Worm (Caenorhabditis elegans) whole organism, late embryonic: Measurements from ENCODE around the gene H43I07.4.
A peak's percentile ranks its signal among the peaks of the same experiment; 100 is the strongest.

ENCODE experiments used
- C08G9.2 ChIP-seq: sonication (generic microtip); optimal IDR thresholded peaks from 2 replicates; lab custom pipeline; 2016; ENCODE audit warnings: mild to moderate bottlenecking, missing genetic modification characterization, moderate library complexity, missing compliant biosample characterization
- C38D4.7 ChIP-seq: fragments of 200-800 bp; sonication (Bioruptor generic); optimal IDR thresholded peaks from 2 replicates; lab custom pipeline; 2018; ENCODE audit warnings: mild to moderate bottlenecking, missing genetic modification characterization, moderate library complexity, missing compliant biosample characterization
- K02D7.2 ChIP-seq: sonication (generic microtip); optimal IDR thresholded peaks from 2 replicates; lab custom pipeline; 2017; ENCODE audit warnings: mild to moderate bottlenecking, missing genetic modification characterization, missing compliant biosample characterization
- Y22D7AL.16 ChIP-seq: sonication (generic microtip); optimal IDR thresholded peaks from 2 replicates; lab custom pipeline; 2016; ENCODE audit warnings: missing genetic modification characterization, missing compliant biosample characterization
- ahr-1 ChIP-seq: sonication (generic microtip); optimal IDR thresholded peaks from 2 replicates; lab custom pipeline; 2016; ENCODE audit warnings: missing genetic modification characterization, missing compliant biosample characterization
- ama-1 ChIP-seq: fragments of 150-350 bp; optimal IDR thresholded peaks from 2 replicates; lab custom pipeline; 2014
- ceh-14 ChIP-seq: sonication (generic microtip); optimal IDR thresholded peaks from 2 replicates; lab custom pipeline; 2016; ENCODE audit warnings: missing genotype, missing genetic modification characterization, missing compliant biosample characterization
- ceh-18 ChIP-seq: sonication (generic microtip); optimal IDR thresholded peaks from 2 replicates; lab custom pipeline; 2016; ENCODE audit warnings: missing genetic modification characterization, missing compliant biosample characterization
- ceh-2 ChIP-seq: sonication (generic microtip); optimal IDR thresholded peaks from 2 replicates; lab custom pipeline; 2016; ENCODE audit warnings: missing genotype, missing genetic modification characterization, missing compliant biosample characterization
- ceh-30 ChIP-seq: fragments of 150-350 bp; optimal IDR thresholded peaks from 2 replicates; lab custom pipeline; 2014; ENCODE audit warnings: missing biosample characterization, missing genetic modification characterization
- ceh-31 ChIP-seq: sonication (generic microtip); optimal IDR thresholded peaks from 2 replicates; lab custom pipeline; 2016; ENCODE audit warnings: missing genetic modification characterization, missing compliant biosample characterization
- ceh-34 ChIP-seq: sonication (generic microtip); optimal IDR thresholded peaks from 2 replicates; lab custom pipeline; 2016; ENCODE audit warnings: mild to moderate bottlenecking, missing genetic modification characterization, missing compliant biosample characterization
- ceh-6 ChIP-seq: fragments of 200-800 bp; sonication (Bioruptor generic); optimal IDR thresholded peaks from 2 replicates; lab custom pipeline; 2018; ENCODE audit warnings: mild to moderate bottlenecking, missing genetic modification characterization, missing compliant biosample characterization
- che-1 ChIP-seq: sonication (generic microtip); optimal IDR thresholded peaks from 2 replicates; lab custom pipeline; 2016; ENCODE audit warnings: mild to moderate bottlenecking, missing genetic modification characterization, missing compliant biosample characterization
- dmd-4 ChIP-seq: sonication (generic microtip); optimal IDR thresholded peaks from 2 replicates; lab custom pipeline; 2016; ENCODE audit warnings: borderline replicate concordance, missing genetic modification characterization, missing compliant biosample characterization
- dve-1 ChIP-seq: sonication (generic microtip); optimal IDR thresholded peaks from 2 replicates; lab custom pipeline; 2017; ENCODE audit warnings: antibody characterized with exemption, mild to moderate bottlenecking, missing genetic modification characterization, missing compliant biosample characterization
- fax-1 ChIP-seq: sonication (generic microtip); optimal IDR thresholded peaks from 2 replicates; lab custom pipeline; 2016; ENCODE audit warnings: missing genotype, missing genetic modification characterization, missing compliant biosample characterization
- fkh-10 ChIP-seq: fragments of 150-350 bp; optimal IDR thresholded peaks from 2 replicates; lab custom pipeline; 2014; ENCODE audit warnings: missing biosample characterization, missing genetic modification reagents, missing genetic modification characterization
- fkh-6 ChIP-seq: sonication (generic microtip); optimal IDR thresholded peaks from 2 replicates; lab custom pipeline; 2016; ENCODE audit warnings: missing genetic modification characterization, missing compliant biosample characterization
- hlh-13 ChIP-seq: fragments of 200-800 bp; sonication (Bioruptor generic); optimal IDR thresholded peaks from 2 replicates; lab custom pipeline; 2018; ENCODE audit warnings: mild to moderate bottlenecking, missing genetic modification characterization, missing compliant biosample characterization
- hlh-15 ChIP-seq: sonication (generic microtip); optimal IDR thresholded peaks from 2 replicates; lab custom pipeline; 2016; ENCODE audit warnings: missing genetic modification characterization, missing compliant biosample characterization
- hlh-6 ChIP-seq: sonication (generic microtip); optimal IDR thresholded peaks from 2 replicates; lab custom pipeline; 2016; ENCODE audit warnings: missing genotype, missing genetic modification characterization, missing compliant biosample characterization
- hlh-8 ChIP-seq: sonication (generic microtip); optimal IDR thresholded peaks from 2 replicates; lab custom pipeline; 2016; ENCODE audit warnings: missing genotype, missing genetic modification characterization, missing compliant biosample characterization
- lim-6 ChIP-seq: sonication (generic microtip); optimal IDR thresholded peaks from 2 replicates; lab custom pipeline; 2016; ENCODE audit warnings: missing genetic modification characterization, missing compliant biosample characterization
- lin-11 ChIP-seq: fragments of 200-800 bp; sonication (Bioruptor generic); optimal IDR thresholded peaks from 2 replicates; lab custom pipeline; 2018; ENCODE audit warnings: mild to moderate bottlenecking, missing genetic modification characterization, missing compliant biosample characterization
- mec-3 ChIP-seq: sonication (generic microtip); optimal IDR thresholded peaks from 2 replicates; lab custom pipeline; 2016; ENCODE audit warnings: borderline replicate concordance, missing genetic modification characterization, missing compliant biosample characterization
- nfya-1 ChIP-seq: sonication (generic microtip); optimal IDR thresholded peaks from 2 replicates; lab custom pipeline; 2017; ENCODE audit warnings: missing genetic modification characterization, mild to moderate bottlenecking, missing compliant biosample characterization, antibody characterized with exemption, moderate library complexity
- nhr-232 ChIP-seq: sonication (generic microtip); optimal IDR thresholded peaks from 2 replicates; lab custom pipeline; 2016; ENCODE audit warnings: missing genetic modification characterization, missing compliant biosample characterization
- npax-4 ChIP-seq: sonication (generic microtip); optimal IDR thresholded peaks from 2 replicates; lab custom pipeline; 2016; ENCODE audit warnings: missing genetic modification characterization, missing compliant biosample characterization
- pag-3 ChIP-seq: sonication (generic microtip); optimal IDR thresholded peaks from 2 replicates; lab custom pipeline; 2016; ENCODE audit warnings: missing compliant biosample characterization, missing genetic modification characterization, borderline replicate concordance
- pax-1 ChIP-seq: fragments of 150-350 bp; optimal IDR thresholded peaks from 2 replicates; lab custom pipeline; 2014; ENCODE audit warnings: missing biosample characterization, missing genetic modification characterization
- pqm-1 ChIP-seq: sonication (generic microtip); optimal IDR thresholded peaks from 2 replicates; lab custom pipeline; 2016; ENCODE audit warnings: missing genetic modification characterization, missing compliant biosample characterization
- ref-2 ChIP-seq: sonication (generic microtip); optimal IDR thresholded peaks from 2 replicates; lab custom pipeline; 2016; ENCODE audit warnings: missing genetic modification characterization, missing compliant biosample characterization
- rnt-1 ChIP-seq: sonication (generic microtip); optimal IDR thresholded peaks from 2 replicates; lab custom pipeline; 2016; ENCODE audit warnings: missing genetic modification characterization, missing compliant biosample characterization
- sdc-2 ChIP-seq: sonication (generic microtip); optimal IDR thresholded peaks from 2 replicates; lab custom pipeline; 2016; ENCODE audit warnings: missing genotype, missing genetic modification characterization, missing compliant biosample characterization
- sox-2 ChIP-seq: fragments of 200-800 bp; sonication (Bioruptor generic); IDR thresholded peaks from 2 replicates; pipeline ENCODE4 v1.3.6; 2022; ENCODE audit warnings: missing genetic modification reagents, missing genetic modification characterization, missing compliant biosample characterization
- syd-9 ChIP-seq: sonication (generic microtip); optimal IDR thresholded peaks from 2 replicates; lab custom pipeline; 2016; ENCODE audit warnings: mild to moderate bottlenecking, missing genetic modification characterization, moderate library complexity, missing compliant biosample characterization
- tbx-2 ChIP-seq: sonication (generic microtip); optimal IDR thresholded peaks from 2 replicates; lab custom pipeline; 2016; ENCODE audit warnings: missing genetic modification characterization, missing compliant biosample characterization
- unc-3 ChIP-seq, 2 experiments: fragments of 200-800 bp in 1 of 2; sonication (Bioruptor generic) in 1 of 2; sonication (generic microtip) in 1 of 2; conservative IDR thresholded peaks in 1 of 2; optimal IDR thresholded peaks in 1 of 2; 2 replicates each; pipeline versions ENCODE4 v1.3.6 to Lab custom; 2016 to 2022; ENCODE audit warnings: missing compliant biosample characterization in 2 of 2, missing genetic modification characterization in 2 of 2, missing genetic modification reagents in 1 of 2
- unc-42 ChIP-seq: sonication (generic microtip); optimal IDR thresholded peaks from 2 replicates; lab custom pipeline; 2016; ENCODE audit warnings: missing genotype, missing genetic modification characterization, missing compliant biosample characterization
- unc-55 ChIP-seq: sonication (generic microtip); optimal IDR thresholded peaks from 2 replicates; lab custom pipeline; 2017; ENCODE audit warnings: missing biosample characterization, missing genetic modification reagents, missing genetic modification characterization
- unc-86 ChIP-seq: sonication (generic microtip); optimal IDR thresholded peaks from 2 replicates; lab custom pipeline; 2016; ENCODE audit warnings: missing genetic modification characterization, missing compliant biosample characterization
- zip-5 ChIP-seq: sonication (generic microtip); optimal IDR thresholded peaks from 2 replicates; lab custom pipeline; 2016; ENCODE audit warnings: missing genetic modification characterization, missing compliant biosample characterization
- ztf-16 ChIP-seq: sonication (generic microtip); optimal IDR thresholded peaks from 2 replicates; lab custom pipeline; 2017; ENCODE audit warnings: missing genetic modification characterization, missing compliant biosample characterization

Gene H43I07.4

ce11 chrV:4189618-4190017, 26.3 kb upstream of the H43I07.4 start:
- no peak for TF ChIP-seq lim-6 (tag; lab: Kevin White, UChicago)

- TF ChIP-seq ztf-16 (no peak), sox-2 (GFP tag; lab: Robert Waterston, UW) (no peak)
- TF ChIP-seq, all 69 proteins: peak for 0
Observed at ce11 chrV:4190232-4190631, 25.7 kb upstream of the H43I07.4 start.

DNA sequence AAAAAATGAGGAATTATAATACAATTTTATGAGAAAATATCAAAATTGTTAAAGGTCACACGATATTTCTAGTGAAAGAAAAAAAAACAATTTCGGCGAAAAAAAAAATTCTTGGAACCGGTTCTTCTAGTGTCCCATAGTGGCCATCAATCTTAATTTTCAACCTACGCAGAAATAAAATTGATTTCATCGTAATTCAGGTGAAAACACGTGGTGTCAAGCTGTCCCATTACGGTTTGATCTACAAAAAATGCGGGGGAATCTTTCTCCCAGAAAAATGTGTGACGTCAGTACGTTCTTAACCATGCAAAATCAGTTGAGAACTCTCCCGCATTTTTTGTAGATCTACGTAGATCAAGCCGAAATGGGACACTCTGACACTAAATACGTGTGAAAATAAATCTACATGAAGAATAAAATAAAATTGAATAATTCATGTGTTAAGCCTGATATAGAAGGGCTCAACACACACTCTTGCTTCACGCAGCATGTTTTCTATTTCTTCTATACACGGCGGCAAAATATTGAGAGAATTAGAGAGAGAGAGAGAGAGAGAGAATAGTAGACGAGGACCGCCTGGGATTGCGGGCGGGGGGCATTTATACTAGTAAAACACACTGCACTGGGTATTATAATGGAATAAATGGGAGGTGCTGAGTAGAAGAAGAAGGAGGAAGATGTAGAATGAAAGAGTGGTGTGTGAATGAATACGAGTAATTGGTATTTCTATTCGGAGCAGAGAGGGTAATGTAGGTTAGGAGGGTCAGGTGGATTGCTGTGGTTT, 23.1 kb upstream of the H43I07.4 start:
- TF ChIP-seq sdc-2 (no peak), fax-1 (tag; lab: Kevin White, UChicago) (peak; percentile 10), ceh-34 (tag; lab: Kevin White, UChicago) (peak; percentile 10), unc-42 (tag; lab: Kevin White, UChicago) (peak; percentile 74), rnt-1 (tag; lab: Kevin White, UChicago) (no peak), C08G9.2 (peak; percentile 11), nfya-1 (tag; lab: Kevin White, UChicago) (peak; percentile 38), pag-3 (no peak), ceh-30 (no peak), npax-4 (tag; lab: Kevin White, UChicago) (no peak), unc-55 (GFP tag; lab: Kevin White, UChicago) (peak; percentile 19), ahr-1 (tag; lab: Kevin White, UChicago) (no peak), ceh-31 (tag; lab: Kevin White, UChicago) (peak; percentile 73), dve-1 (tag; lab: Kevin White, UChicago) (no peak), nhr-232 (no peak), ceh-18 (tag; lab: Kevin White, UChicago) (peak; percentile 4), sox-2 (GFP tag; lab: Robert Waterston, UW) (peak; percentile 21; the same call in 1 of the 2 replicates), tbx-2 (tag; lab: Kevin White, UChicago) (peak; percentile 10), dmd-4 (no peak), fkh-10 (no peak)

DNA sequence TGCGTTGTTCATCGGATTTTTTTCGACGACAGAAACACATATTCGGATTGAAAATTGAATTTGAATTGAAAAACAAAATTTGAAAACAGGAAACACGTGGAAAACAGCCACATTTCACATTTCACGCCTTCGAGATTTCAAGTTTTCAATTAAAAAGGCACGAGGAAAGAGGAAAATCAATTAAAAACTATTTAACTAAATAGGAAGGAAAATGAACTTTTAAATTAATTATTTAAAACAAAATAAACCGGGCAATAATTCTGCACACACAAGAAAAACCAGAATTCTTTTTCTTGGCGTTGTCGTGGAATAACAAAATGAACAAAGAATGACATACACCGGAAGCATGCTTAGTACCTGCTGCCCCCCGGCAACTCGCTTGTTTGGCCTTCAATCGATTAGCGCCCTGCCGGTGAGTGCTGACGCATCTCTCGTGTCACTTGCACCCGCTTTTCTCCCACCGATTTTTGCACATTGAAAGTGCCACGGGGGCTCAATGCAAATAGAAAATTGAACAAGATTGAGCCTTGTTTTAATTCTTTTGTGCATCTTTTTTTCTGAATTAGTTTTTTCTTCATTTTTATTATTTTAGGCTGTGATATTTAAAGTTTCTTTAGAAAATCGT, 21.3 kb upstream of the H43I07.4 start, which contains the start of gene Y45G5AM.9:
Gene Y45G5AM.9, minus strand, starts transcription at position 51 of the 625 bp plus-strand sequence.
- TF ChIP-seq npax-4 (tag; lab: Kevin White, UChicago), result no peak
- 0 out of 2 replicates have a peak, but pooled peaks have one; percentile 25 for TF ChIP-seq unc-3 (GFP tag; conservative IDR thresholded peaks at IDR 0.05; lab: Robert Waterston, UW)
- TF ChIP-seq unc-3 (tag; optimal IDR thresholded peaks at IDR 0.05; lab: Kevin White, UChicago), result peak; percentile 4
- TF ChIP-seq ceh-2 (tag; lab: Kevin White, UChicago), result peak; percentile 59
- peak; percentile 82 for TF ChIP-seq ref-2
- peak; percentile 17 for TF ChIP-seq pqm-1 (tag; lab: Kevin White, UChicago)
- TF ChIP-seq syd-9 (tag; lab: Kevin White, UChicago), result peak; percentile 40
- TF ChIP-seq mec-3 (tag; lab: Kevin White, UChicago), result no peak
- TF ChIP-seq ceh-6 (GFP tag; lab: Kevin White, UChicago), result peak; percentile 30
- no peak for TF ChIP-seq ceh-30
- peak; percentile 11 for TF ChIP-seq hlh-15 (tag; lab: Kevin White, UChicago)
- TF ChIP-seq C38D4.7 (GFP tag; lab: Kevin White, UChicago), result peak; percentile 28
- TF ChIP-seq zip-5 (tag; lab: Kevin White, UChicago), result no peak
- peak; percentile 53 for TF ChIP-seq unc-86 (tag; lab: Kevin White, UChicago)
- TF ChIP-seq lin-11 (tag; lab: Kevin White, UChicago), result no peak
- no peak for TF ChIP-seq fkh-6 (tag; lab: Kevin White, UChicago)
- TF ChIP-seq tbx-2 (tag; lab: Kevin White, UChicago), result peak; percentile 81
- peak; percentile 47 for TF ChIP-seq fax-1 (tag; lab: Kevin White, UChicago)
- 0 out of 2 replicates have a peak, but pooled peaks have one; percentile 32 for TF ChIP-seq sox-2 (GFP tag; lab: Robert Waterston, UW)
- peak; percentile 18 for TF ChIP-seq che-1 (tag; lab: Kevin White, UChicago)
- TF ChIP-seq K02D7.2 (tag; lab: Kevin White, UChicago), result no peak
- TF ChIP-seq ama-1 (lab: Kevin White, UChicago), result no peak
- peak; percentile 50 for TF ChIP-seq rnt-1 (tag; lab: Kevin White, UChicago)
- TF ChIP-seq hlh-13 (GFP tag; lab: Kevin White, UChicago), result no peak
- TF ChIP-seq hlh-8, result peak; percentile 12
- TF ChIP-seq Y22D7AL.16 (tag; lab: Kevin White, UChicago), result peak; percentile 1
- peak; percentile 72 for TF ChIP-seq ceh-14 (tag; lab: Kevin White, UChicago)
- peak; percentile 63 for TF ChIP-seq ceh-34 (tag; lab: Kevin White, UChicago)
- TF ChIP-seq hlh-6 (tag; lab: Kevin White, UChicago), result no peak
- no peak for TF ChIP-seq pax-1
